Worm (Caenorhabditis elegans) whole organism, L4 larva: ENCODE results near the gene ZC8.6.
A peak's percentile ranks its signal among the peaks of the same experiment; 100 is the strongest.

Experiments used
- D1046.2 ChIP-seq: fragments of 200-800 bp; sonication (Bioruptor generic); IDR thresholded peaks from 2 replicates; pipeline ENCODE4 v1.3.6; 2022; ENCODE audit warnings: missing genetic modification characterization, missing compliant biosample characterization
- F10B5.3 ChIP-seq: sonication (generic microtip); optimal IDR thresholded peaks from 2 replicates; lab custom pipeline; 2016; ENCODE audit warnings: mild to moderate bottlenecking, missing genetic modification characterization, missing compliant biosample characterization
- F37D6.2 ChIP-seq: sonication (generic microtip); optimal IDR thresholded peaks from 2 replicates; lab custom pipeline; 2016; ENCODE audit warnings: mild to moderate bottlenecking, missing genetic modification characterization, missing compliant biosample characterization
- F44E2.7 ChIP-seq: fragments of 200-800 bp; sonication (Bioruptor generic); IDR thresholded peaks from 2 replicates; pipeline ENCODE4 v2.1.2; 2022; ENCODE audit warnings: missing genetic modification characterization, missing compliant biosample characterization
- R02D3.7 ChIP-seq: fragments of 150-350 bp; sonication (generic microtip); optimal IDR thresholded peaks from 3 replicates; lab custom pipeline; 2014; ENCODE audit warnings: missing biosample characterization, missing genetic modification characterization
- T26A8.4 ChIP-seq: fragments of 200-800 bp; sonication (Bioruptor generic); IDR thresholded peaks from 2 replicates; pipeline ENCODE4 v1.3.6; 2022; ENCODE audit warnings: missing genetic modification characterization, missing compliant biosample characterization
- Y75B8A.6 ChIP-seq: fragments of 200-800 bp; sonication (Bioruptor generic); IDR thresholded peaks from 2 replicates; pipeline ENCODE4 v1.3.6; 2022; ENCODE audit warnings: missing genetic modification reagents, missing genetic modification characterization, missing compliant biosample characterization
- ZK546.5 ChIP-seq, 2 experiments: sonication (generic microtip); optimal IDR thresholded peaks; 2 replicates each; lab custom pipeline; 2017; ENCODE audit warnings: missing biosample characterization in 2 of 2, missing genetic modification characterization in 2 of 2
- aha-1 ChIP-seq: fragments of 150-350 bp; peaks from one replicate; lab custom pipeline; 2014; ENCODE audit warnings: missing biosample characterization, missing genetic modification characterization
- ama-1 ChIP-seq: fragments of 150-350 bp; optimal IDR thresholded peaks from 2 replicates; lab custom pipeline; 2014; ENCODE audit warnings: inconsistent platforms, mixed read lengths
- ceh-20 ChIP-seq: fragments of 200-800 bp; sonication (Bioruptor generic); IDR thresholded peaks from 2 replicates; pipeline ENCODE4 v1.3.6; 2022; ENCODE audit warnings: missing genetic modification reagents, missing genetic modification characterization, missing compliant biosample characterization
- ceh-28 ChIP-seq: fragments of 150-350 bp; optimal IDR thresholded peaks from 2 replicates; lab custom pipeline; 2014; ENCODE audit warnings: missing biosample characterization, missing genetic modification reagents, missing genetic modification characterization
- ceh-32 ChIP-seq: sonication (generic microtip); optimal IDR thresholded peaks from 2 replicates; lab custom pipeline; 2016; ENCODE audit warnings: mild to moderate bottlenecking, missing genetic modification characterization, missing compliant biosample characterization; ENCODE audit not compliant: poor library complexity
- ceh-44 ChIP-seq: fragments of 200-800 bp; sonication (Bioruptor generic); IDR thresholded peaks from 2 replicates; pipeline ENCODE4 v1.3.6; 2022; ENCODE audit warnings: missing genetic modification reagents, missing genetic modification characterization, missing compliant biosample characterization
- daf-12 ChIP-seq: fragments of 150-350 bp; optimal IDR thresholded peaks from 2 replicates; lab custom pipeline; 2014; ENCODE audit warnings: missing biosample characterization, missing genetic modification reagents, missing genetic modification characterization
- daf-16 ChIP-seq, 3 experiments: sonication (generic microtip); optimal IDR thresholded peaks; 2 replicates each; lab custom pipeline; 2016 to 2017; ENCODE audit warnings: missing genetic modification characterization in 3 of 3, missing genetic modification reagents in 3 of 3, mild to moderate bottlenecking in 2 of 3, missing compliant biosample characterization in 2 of 3, missing biosample characterization in 1 of 3, moderate library complexity in 1 of 3
- daf-8 ChIP-seq: fragments of 200-800 bp; sonication (Bioruptor generic); IDR thresholded peaks from 2 replicates; pipeline ENCODE4 v1.3.6; 2022; ENCODE audit warnings: missing genetic modification characterization, missing compliant biosample characterization
- dmd-9 ChIP-seq: fragments of 200-800 bp; sonication (Bioruptor generic); IDR thresholded peaks from 2 replicates; pipeline ENCODE4 v1.3.6; 2022; ENCODE audit warnings: missing genetic modification reagents, missing genetic modification characterization, missing compliant biosample characterization
- dpl-1 ChIP-seq: fragments of 150-350 bp; optimal IDR thresholded peaks from 2 replicates; lab custom pipeline; 2014; ENCODE audit warnings: missing biosample characterization, missing genetic modification reagents, missing genetic modification characterization
- duxl-1 ChIP-seq: sonication (generic microtip); optimal IDR thresholded peaks from 2 replicates; lab custom pipeline; 2016; ENCODE audit warnings: mild to moderate bottlenecking, missing genetic modification characterization, moderate library complexity, missing compliant biosample characterization; ENCODE audit not compliant: poor library complexity
- egl-43 ChIP-seq: fragments of 200-800 bp; sonication (Bioruptor generic); IDR thresholded peaks from 2 replicates; pipeline ENCODE4 v1.3.6; 2022; ENCODE audit warnings: missing genetic modification reagents, missing genetic modification characterization, missing compliant biosample characterization
- hif-1 ChIP-seq, 2 experiments: sonication (generic microtip); optimal IDR thresholded peaks; 2 replicates each; lab custom pipeline; 2016 to 2017; ENCODE audit warnings: missing compliant biosample characterization in 2 of 2, missing genetic modification characterization in 2 of 2, missing genetic modification reagents in 2 of 2, missing genotype in 2 of 2, mild to moderate bottlenecking in 1 of 2
- hlh-11 ChIP-seq: fragments of 200-800 bp; sonication (Bioruptor generic); optimal IDR thresholded peaks from 2 replicates; lab custom pipeline; 2018; ENCODE audit warnings: mild to moderate bottlenecking, missing genetic modification characterization, missing compliant biosample characterization
- hlh-30 ChIP-seq: sonication (generic microtip); optimal IDR thresholded peaks from 2 replicates; lab custom pipeline; 2017; ENCODE audit warnings: antibody characterized with exemption, mild to moderate bottlenecking, missing genetic modification characterization, missing compliant biosample characterization; ENCODE audit not compliant: insufficient read depth
- hmg-1.1 ChIP-seq: fragments of 200-800 bp; sonication (Bioruptor generic); IDR thresholded peaks from 2 replicates; pipeline ENCODE4 v1.3.6; 2022; ENCODE audit warnings: missing genetic modification reagents, missing genetic modification characterization, missing compliant biosample characterization
- lin-15B ChIP-seq: fragments of 150-350 bp; sonication (generic microtip); optimal IDR thresholded peaks from 3 replicates; lab custom pipeline; 2014; ENCODE audit warnings: missing biosample characterization, missing genetic modification characterization
- lin-39 ChIP-seq: fragments of 150-350 bp; optimal IDR thresholded peaks from 2 replicates; lab custom pipeline; 2014; ENCODE audit warnings: missing biosample characterization, missing genetic modification reagents, missing genetic modification characterization
- lir-3 ChIP-seq: sonication (generic microtip); optimal IDR thresholded peaks from 2 replicates; lab custom pipeline; 2016; ENCODE audit warnings: mild to moderate bottlenecking, missing genetic modification characterization, missing compliant biosample characterization
- lsy-2 ChIP-seq, 2 experiments: fragments of 150-350 bp in 1 of 2; sonication (generic microtip) in 1 of 2; optimal IDR thresholded peaks; 2 replicates each; lab custom pipeline; 2014 to 2017; ENCODE audit warnings: missing biosample characterization in 2 of 2, missing genetic modification characterization in 2 of 2
- mdl-1 ChIP-seq, 2 experiments: fragments of 150-350 bp in 1 of 2; sonication (generic microtip) in 1 of 2; optimal IDR thresholded peaks; 2 replicates each; lab custom pipeline; 2014 to 2017; ENCODE audit warnings: missing biosample characterization in 2 of 2, missing genetic modification characterization in 2 of 2
- mdt-29 ChIP-seq: fragments of 200-800 bp; sonication (Bioruptor generic); IDR thresholded peaks from 2 replicates; pipeline ENCODE4 v1.3.6; 2022; ENCODE audit warnings: missing genetic modification reagents, missing genetic modification characterization, missing compliant biosample characterization
- mxl-3 ChIP-seq: fragments of 200-800 bp; sonication (Bioruptor generic); optimal IDR thresholded peaks from 2 replicates; lab custom pipeline; 2018; ENCODE audit warnings: mild to moderate bottlenecking, missing genetic modification characterization, missing compliant biosample characterization
- nhr-10 ChIP-seq: fragments of 150-350 bp; optimal IDR thresholded peaks from 2 replicates; lab custom pipeline; 2014; ENCODE audit warnings: missing biosample characterization, missing genetic modification characterization
- nhr-102 ChIP-seq: sonication (generic microtip); optimal IDR thresholded peaks from 2 replicates; lab custom pipeline; 2016; ENCODE audit warnings: mild to moderate bottlenecking, missing genetic modification characterization, moderate library complexity, missing compliant biosample characterization
- nhr-11 ChIP-seq: fragments of 150-350 bp; optimal IDR thresholded peaks from 2 replicates; lab custom pipeline; 2014; ENCODE audit warnings: missing biosample characterization, missing genetic modification characterization
- nhr-237 ChIP-seq: sonication (generic microtip); optimal IDR thresholded peaks from 2 replicates; lab custom pipeline; 2017; ENCODE audit warnings: missing biosample characterization, missing genetic modification characterization
- nhr-41 ChIP-seq: fragments of 200-800 bp; sonication (Bioruptor generic); IDR thresholded peaks from 2 replicates; pipeline ENCODE4 v1.3.6; 2022; ENCODE audit warnings: missing genetic modification reagents, missing genetic modification characterization, missing compliant biosample characterization
- nhr-48 ChIP-seq: sonication (generic microtip); optimal IDR thresholded peaks from 2 replicates; lab custom pipeline; 2016; ENCODE audit warnings: mild to moderate bottlenecking, missing genetic modification characterization, missing compliant biosample characterization
- nhr-6 ChIP-seq: fragments of 150-350 bp; optimal IDR thresholded peaks from 2 replicates; lab custom pipeline; 2014; ENCODE audit warnings: missing biosample characterization, missing genetic modification characterization
- pha-4 ChIP-seq, 2 experiments: fragments of 150-350 bp in 1 of 2; fragments of 200-800 bp in 1 of 2; sonication (Bioruptor generic) in 1 of 2; IDR thresholded peaks in 1 of 2; optimal IDR thresholded peaks in 1 of 2; 2 replicates each; pipeline versions ENCODE4 v1.3.6 to Lab custom; 2014 to 2022; ENCODE audit warnings: missing genetic modification characterization in 2 of 2, missing genetic modification reagents in 2 of 2, missing biosample characterization in 1 of 2, missing compliant biosample characterization in 1 of 2
- rbr-2 ChIP-seq: sonication (generic microtip); optimal IDR thresholded peaks from 2 replicates; lab custom pipeline; 2016; ENCODE audit warnings: missing genotype, missing genetic modification characterization, missing compliant biosample characterization
- sdz-12 ChIP-seq: fragments of 200-800 bp; sonication (Bioruptor generic); optimal IDR thresholded peaks from 2 replicates; lab custom pipeline; 2018; ENCODE audit warnings: mild to moderate bottlenecking, missing genetic modification characterization, missing compliant biosample characterization
- set-16 ChIP-seq: fragments of 200-800 bp; sonication (Bioruptor generic); IDR thresholded peaks from 2 replicates; pipeline ENCODE4 v1.3.6; 2022; ENCODE audit warnings: missing genetic modification reagents, missing genetic modification characterization, missing compliant biosample characterization
- snpc-4 ChIP-seq: fragments of 150-350 bp; optimal IDR thresholded peaks from 2 replicates; lab custom pipeline; 2014; ENCODE audit warnings: missing biosample characterization, missing genetic modification characterization
- tra-1 ChIP-seq: fragments of 200-800 bp; sonication (Bioruptor generic); IDR thresholded peaks from 2 replicates; pipeline ENCODE4 v1.3.6; 2022; ENCODE audit warnings: missing genetic modification reagents, missing genetic modification characterization, missing compliant biosample characterization
- unc-62 ChIP-seq, 3 experiments: fragments of 150-350 bp in 1 of 3; sonication (generic microtip); optimal IDR thresholded peaks in 2 of 3; peaks in 1 of 3; 1 replicate in 1 of 3; 2 replicates in 2 of 3; lab custom pipeline; 2014 to 2017; ENCODE audit warnings: missing biosample characterization in 3 of 3, missing genetic modification characterization in 3 of 3, missing genetic modification reagents in 3 of 3, missing genotype in 1 of 3
- vab-7 ChIP-seq: fragments of 200-800 bp; sonication (Bioruptor generic); IDR thresholded peaks from 2 replicates; pipeline ENCODE4 v1.3.6; 2022; ENCODE audit warnings: missing genetic modification reagents, missing genetic modification characterization, missing compliant biosample characterization
- zfp-2 ChIP-seq: sonication (generic microtip); optimal IDR thresholded peaks from 2 replicates; lab custom pipeline; 2016; ENCODE audit warnings: mild to moderate bottlenecking, missing genetic modification characterization, missing compliant biosample characterization
- zip-11 ChIP-seq: fragments of 200-800 bp; sonication (Bioruptor generic); IDR thresholded peaks from 2 replicates; pipeline ENCODE4 v1.3.6; 2022; ENCODE audit warnings: missing genetic modification characterization, missing compliant biosample characterization
- zip-2 ChIP-seq: fragments of 150-350 bp; optimal IDR thresholded peaks from 2 replicates; lab custom pipeline; 2014; ENCODE audit warnings: missing biosample characterization, missing genetic modification characterization

The ZC8.6 gene

DNA sequence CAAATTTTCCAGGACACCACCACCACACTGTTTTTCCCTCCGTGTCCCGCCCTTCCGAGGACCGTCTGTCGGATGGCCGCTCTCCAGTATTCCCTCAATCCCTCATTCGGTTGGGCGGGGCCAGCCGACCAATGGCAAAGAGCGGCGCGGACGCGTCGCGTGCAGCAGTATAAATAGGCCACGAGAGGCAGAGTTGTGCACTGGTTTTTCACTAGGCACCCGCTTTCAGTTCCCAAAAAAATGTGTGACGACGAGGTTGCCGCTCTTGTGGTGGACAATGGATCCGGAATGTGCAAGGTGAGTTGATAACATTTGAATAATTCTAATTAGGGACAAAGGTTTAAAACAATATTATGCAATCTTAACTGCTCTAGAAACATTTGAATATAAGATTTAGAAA is 37.0 kb downstream of the ZC8.6 start, which contains the start of gene act-4:
Gene act-4, plus strand, starts transcription at position 200 of the 400 bp plus-strand sequence.
- TF ChIP-seq ama-1 (lab: Kevin White, UChicago) (peak; percentile 97), ceh-32 (tag; lab: Kevin White, UChicago) (peak; percentile 29), nhr-41 (GFP tag; lab: Robert Waterston, UW) (no peak), ceh-20 (GFP tag; lab: Robert Waterston, UW) (0 out of 2 replicates have a peak, but pooled peaks have one; percentile 22), mxl-3 (no peak), nhr-11 (tag; lab: Kevin White, UChicago) (peak; percentile 53), pha-4 (GFP tag; IDR thresholded peaks at IDR 0.05; lab: Robert Waterston, UW) (peak; percentile 51; the same call in 1 of the 2 replicates), pha-4 (tag; optimal IDR thresholded peaks at IDR 0.05; lab: Kevin White, UChicago) (no peak), lin-15B (tag; lab: Kevin White, UChicago) (no peak), nhr-6 (tag; lab: Kevin White, UChicago) (no peak), dpl-1 (GFP tag; lab: Kevin White, UChicago) (no peak), D1046.2 (GFP tag; lab: Robert Waterston, UW) (no peak), daf-8 (no peak), lir-3 (tag; lab: Kevin White, UChicago) (no peak), sdz-12 (GFP tag; lab: Kevin White, UChicago) (no peak), egl-43 (peak; percentile 81), mdl-1 (tag; optimal IDR thresholded peaks at IDR 0.05; lab: Kevin White, UChicago) (peak in 1 of 2 experiments; percentile 49), hlh-30 (peak; percentile 50), ZK546.5 (tag; optimal IDR thresholded peaks at IDR 0.05; lab: Kevin White, UChicago) (no peak), snpc-4 (tag; lab: Kevin White, UChicago) (no peak), vab-7 (no peak), rbr-2 (peak; percentile 64), dmd-9 (GFP tag; lab: Robert Waterston, UW) (0 out of 2 replicates have a peak, but pooled peaks have one; percentile 59), zip-2 (tag; lab: Kevin White, UChicago) (no peak), unc-62 (GFP tag; optimal IDR thresholded peaks at IDR 0.05 in 1 of 2; lab: Kevin White, UChicago) (no peak), unc-62 (tag; optimal IDR thresholded peaks at IDR 0.05; lab: Kevin White, UChicago) (no peak), lsy-2 (tag; optimal IDR thresholded peaks at IDR 0.05; lab: Kevin White, UChicago) (peak in 1 of 2 experiments; percentile 60), zfp-2 (tag; lab: Kevin White, UChicago) (no peak), nhr-237 (tag; lab: Kevin White, UChicago) (no peak), nhr-10 (tag; lab: Kevin White, UChicago) (no peak), nhr-102 (no peak), daf-16 (GFP tag; optimal IDR thresholded peaks at IDR 0.05; lab: Kevin White, UChicago) (peak in 1 of 2 experiments; percentile 4), daf-16 (tag; optimal IDR thresholded peaks at IDR 0.05; lab: Kevin White, UChicago) (no peak), F37D6.2 (peak; percentile 38), mdt-29 (GFP tag; lab: Robert Waterston, UW) (no peak), zip-11 (GFP tag; lab: Robert Waterston, UW) (no peak), hif-1 (tag; optimal IDR thresholded peaks at IDR 0.05; lab: Kevin White, UChicago) (peak in 1 of 2 experiments; percentile 4), duxl-1 (tag; lab: Kevin White, UChicago) (no peak), Y75B8A.6 (GFP tag; lab: Robert Waterston, UW) (no peak), hlh-11 (peak; percentile 58), daf-12 (tag; lab: Kevin White, UChicago) (no peak), ceh-28 (no peak), F44E2.7 (GFP tag; lab: Robert Waterston, UW) (no peak), hmg-1.1 (GFP tag; lab: Robert Waterston, UW) (peak; percentile 76), ceh-44 (GFP tag; lab: Robert Waterston, UW) (no peak), aha-1 (tag; lab: Kevin White, UChicago) (peak; percentile 94), nhr-48 (tag; lab: Kevin White, UChicago) (no peak), lin-39 (tag; lab: Kevin White, UChicago) (no peak), T26A8.4 (GFP tag; lab: Robert Waterston, UW) (0 out of 2 replicates have a peak, but pooled peaks have one; percentile 17), set-16 (peak; percentile 91), tra-1 (GFP tag; lab: Robert Waterston, UW) (0 out of 2 replicates have a peak, but pooled peaks have one; percentile 21), F10B5.3 (tag; lab: Kevin White, UChicago) (peak; percentile 32), R02D3.7 (no peak)
